Worm (Caenorhabditis elegans): ENCODE data around the gene rop-1.

- no peak for TF ChIP-seq tbx-2 (tag; optimal IDR thresholded peaks at IDR 0.05)
- TF ChIP-seq zag-1 (tag; optimal IDR thresholded peaks at IDR 0.05): no peak
- no peak for TF ChIP-seq nhr-77 (tag; optimal IDR thresholded peaks at IDR 0.05)
- TF ChIP-seq unc-130 (tag; optimal IDR thresholded peaks at IDR 0.05): no peak
- TF ChIP-seq elt-2 (tag; optimal IDR thresholded peaks at IDR 0.05): no peak
- no peak for TF ChIP-seq unc-98 (GFP tag; IDR thresholded peaks at IDR 0.05)
- TF ChIP-seq nhr-47 (tag; optimal IDR thresholded peaks at IDR 0.05): no peak
- TF ChIP-seq ztf-4 (tag; optimal IDR thresholded peaks at IDR 0.05): no peak
Observed at ce11 chrV:10229222-10229879, 25.5 kb downstream of the rop-1 start, which contains the start of the genes pyt-1 and fipr-7.
